Worm (Caenorhabditis elegans): Measurements from ENCODE around the gene H04J21.1.
A peak's percentile ranks its signal among the peaks of the same experiment; 100 is the strongest.

H04J21.1 gene

DNA sequence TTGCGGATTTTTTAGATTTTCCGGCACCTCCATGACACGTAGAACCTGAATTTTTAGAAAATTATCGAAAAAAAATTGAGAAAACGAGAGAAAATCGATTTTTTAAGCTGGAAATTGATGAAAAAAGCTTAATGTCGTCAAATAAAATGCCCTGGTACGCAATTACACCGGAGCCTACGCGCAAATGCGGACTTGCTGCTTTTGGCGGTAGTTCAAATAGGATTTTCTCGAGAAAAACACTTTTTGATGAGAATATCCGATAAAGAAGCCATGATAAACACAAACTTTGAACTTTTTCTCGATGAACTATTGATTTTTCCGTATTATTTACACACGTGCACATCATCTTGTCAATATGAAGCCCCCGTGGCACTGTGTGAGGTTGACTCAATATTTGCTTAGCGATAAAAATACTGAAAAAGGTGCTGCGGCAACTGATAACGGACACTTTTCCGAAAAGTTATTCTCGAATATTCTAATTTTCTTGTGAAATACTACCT is 46.4 kb upstream of the H04J21.1 start, which contains the start of the genes W04B5.5 and W04B5.3 (continued):
- peak in 1 of 2 experiments; percentile 75 for TF ChIP-seq mdl-1 (tag; optimal IDR thresholded peaks at IDR 0.05)
- TF ChIP-seq nhr-77 (tag; optimal IDR thresholded peaks at IDR 0.05) = peak; percentile 25
- TF ChIP-seq mef-2 (tag; optimal IDR thresholded peaks at IDR 0.05) = no peak
- TF ChIP-seq nhr-47 (tag; optimal IDR thresholded peaks at IDR 0.05) = peak; percentile 79
- no peak for TF ChIP-seq zip-4 (GFP tag; optimal IDR thresholded peaks at IDR 0.05)
- TF ChIP-seq dsc-1 (tag; optimal IDR thresholded peaks at IDR 0.05) = peak; percentile 53
- TF ChIP-seq unc-62 (GFP tag; optimal IDR thresholded peaks at IDR 0.05) = no peak
- no peak for TF ChIP-seq C04F5.9 (tag; optimal IDR thresholded peaks at IDR 0.05)
- TF ChIP-seq Y116A8C.19 (tag; optimal IDR thresholded peaks at IDR 0.05; ENCODE audit: borderline replicate concordance) = no peak
- TF ChIP-seq unc-130 (tag; optimal IDR thresholded peaks at IDR 0.05) = peak; percentile 33
- TF ChIP-seq ceh-82 (tag; optimal IDR thresholded peaks at IDR 0.05) = peak; percentile 43 to 84 (median 45)
- no peak for TF ChIP-seq nhr-237 (tag; optimal IDR thresholded peaks at IDR 0.05)
- TF ChIP-seq unc-30 (tag; optimal IDR thresholded peaks at IDR 0.05) = no peak
- TF ChIP-seq ceh-90 (tag; optimal IDR thresholded peaks at IDR 0.05) = peak; percentile 16
- TF ChIP-seq snpc-4 (tag; optimal IDR thresholded peaks at IDR 0.05) = no peak
- TF ChIP-seq lir-3 (tag; optimal IDR thresholded peaks at IDR 0.05; ENCODE audit: poor library complexity) = no peak
- TF ChIP-seq hpl-2 (GFP tag; optimal IDR thresholded peaks at IDR 0.05) = no peak
- no peak for TF ChIP-seq nhr-84 (tag; optimal IDR thresholded peaks at IDR 0.05)
- no peak for TF ChIP-seq efl-3 (GFP tag; optimal IDR thresholded peaks at IDR 0.05)
- peak; percentile 63 for TF ChIP-seq nhr-19 (GFP tag; conservative IDR thresholded peaks at IDR 0.05)
- TF ChIP-seq blmp-1 (tag; optimal IDR thresholded peaks at IDR 0.05) = peak; percentile 31
- TF ChIP-seq nhr-76 (tag; optimal IDR thresholded peaks at IDR 0.05) = no peak
- no peak for TF ChIP-seq nhr-12 (tag; optimal IDR thresholded peaks at IDR 0.05)
- peak; percentile 66 for TF ChIP-seq nhr-90 (tag; optimal IDR thresholded peaks at IDR 0.05; ENCODE audit: poor library complexity)
- TF ChIP-seq C16A3.4 (tag; optimal IDR thresholded peaks at IDR 0.05) = peak; percentile 30
- TF ChIP-seq F16B12.6 (tag; optimal IDR thresholded peaks at IDR 0.05) = peak; percentile 98
- peak in 1 of 2 experiments; percentile 7 for TF ChIP-seq ztf-11 (tag; optimal IDR thresholded peaks at IDR 0.05)
- TF ChIP-seq alr-1 (tag; optimal IDR thresholded peaks at IDR 0.05; ENCODE audit: borderline replicate concordance) = no peak
- peak; percentile 16 for TF ChIP-seq nhr-85 (tag)
- TF ChIP-seq sup-37 (GFP tag; optimal IDR thresholded peaks at IDR 0.05) = no peak
- no peak for TF ChIP-seq ces-1 (GFP tag; optimal IDR thresholded peaks at IDR 0.05)
- peak; percentile 48 for TF ChIP-seq lin-14 (GFP tag; optimal IDR thresholded peaks at IDR 0.05)
- 0 out of 2 replicates have a peak, but pooled peaks have one; percentile 22 for TF ChIP-seq unc-98 (GFP tag; IDR thresholded peaks at IDR 0.05)
- TF ChIP-seq lin-13 (GFP tag; optimal IDR thresholded peaks at IDR 0.05) = peak; percentile 56
- TF ChIP-seq swsn-7 (tag; optimal IDR thresholded peaks at IDR 0.05) = peak; percentile 45
- TF ChIP-seq egl-13 (tag; optimal IDR thresholded peaks at IDR 0.05) = no peak
- TF ChIP-seq nhr-11 (tag; optimal IDR thresholded peaks at IDR 0.05) = no peak
- TF ChIP-seq lsy-2 (tag; optimal IDR thresholded peaks at IDR 0.05) = peak; percentile 79 to 86
- TF ChIP-seq fos-1 (tag; optimal IDR thresholded peaks at IDR 0.05) = peak; percentile 17
- peak; percentile 72 for TF ChIP-seq nhr-71 (tag; optimal IDR thresholded peaks at IDR 0.05)
- TF ChIP-seq hlh-17 (GFP tag; optimal IDR thresholded peaks at IDR 0.05; ENCODE audit: borderline replicate concordance) = no peak
- TF ChIP-seq xbp-1 (tag; optimal IDR thresholded peaks at IDR 0.05) = peak; percentile 47
- TF ChIP-seq ets-5 (GFP tag; IDR thresholded peaks at IDR 0.05) = no peak
- no peak for TF ChIP-seq pqm-1 (tag; optimal IDR thresholded peaks at IDR 0.05)
- peak; percentile 54 for TF ChIP-seq mep-1 (tag; optimal IDR thresholded peaks at IDR 0.05)
- TF ChIP-seq ama-1 (optimal IDR thresholded peaks at IDR 0.05) = no peak
- no peak for TF ChIP-seq rnt-1 (tag; optimal IDR thresholded peaks at IDR 0.05)
- peak; percentile 60 for TF ChIP-seq isw-1 (GFP tag; IDR thresholded peaks at IDR 0.05)
- TF ChIP-seq ceh-63 (GFP tag; optimal IDR thresholded peaks at IDR 0.05) = no peak
- no peak for TF ChIP-seq fkh-8 (tag; optimal IDR thresholded peaks at IDR 0.05)
- 0 out of 2 replicates have a peak, but pooled peaks have one; percentile 43 for TF ChIP-seq mab-9 (GFP tag; IDR thresholded peaks at IDR 0.05)
- peak; percentile 38 for TF ChIP-seq lin-39 (tag; optimal IDR thresholded peaks at IDR 0.05)
- TF ChIP-seq sox-4 (tag; optimal IDR thresholded peaks at IDR 0.05) = no peak
